Worm (Caenorhabditis elegans): Measurements from ENCODE around the gene nhr-291.

- no peak for TF ChIP-seq pha-4 (tag; optimal IDR thresholded peaks at IDR 0.05)
- TF ChIP-seq snpc-4 (tag; optimal IDR thresholded peaks at IDR 0.05), result no peak
- no peak for TF ChIP-seq M03D4.4 (tag; optimal IDR thresholded peaks at IDR 0.05)
- TF ChIP-seq mep-1 (tag; optimal IDR thresholded peaks at IDR 0.05), result no peak
- no peak for TF ChIP-seq unc-62 (GFP tag; optimal IDR thresholded peaks at IDR 0.05)
- no peak for TF ChIP-seq tbx-8 (GFP tag; optimal IDR thresholded peaks at IDR 0.05)
- no peak for TF ChIP-seq ztf-11 (tag; optimal IDR thresholded peaks at IDR 0.05)
These were observed 11.6 kb downstream of the nhr-291 start, which contains the start of gene srh-295 for ce11 chrV:15330314-15330713.
